Worm (Caenorhabditis elegans): ENCODE results near the gene srab-12.

DNA sequence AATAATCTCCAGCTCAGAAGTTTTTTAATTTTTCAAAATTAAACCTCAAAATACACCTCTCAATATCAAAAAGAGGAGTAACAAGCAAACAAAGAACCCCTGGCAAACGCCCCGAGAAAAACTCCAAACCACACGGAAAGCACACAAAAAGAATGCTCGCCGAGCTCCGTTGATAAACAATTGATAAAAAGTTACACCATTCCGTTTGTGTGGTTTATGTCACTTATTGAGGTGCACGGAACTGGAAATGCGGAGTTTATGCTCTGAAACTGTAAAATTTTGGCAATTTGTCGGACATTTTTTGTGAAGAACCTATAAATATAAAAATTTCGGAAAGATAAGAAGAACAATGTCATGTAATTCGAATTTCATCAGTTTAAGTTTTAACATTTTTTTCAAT lies 31.1 kb downstream of the srab-12 start:
- no peak for TF ChIP-seq snpc-4 (tag; optimal IDR thresholded peaks at IDR 0.05)
- no peak for TF ChIP-seq elt-3 (tag; optimal IDR thresholded peaks at IDR 0.05)
- no peak for TF ChIP-seq blmp-1 (tag; optimal IDR thresholded peaks at IDR 0.05)
- no peak for TF ChIP-seq mab-5 (tag; optimal IDR thresholded peaks at IDR 0.05)
- TF ChIP-seq lin-13 (tag; optimal IDR thresholded peaks at IDR 0.05): no peak
